Worm (Caenorhabditis elegans) whole organism, mixed stage, embryonic: Measurements from ENCODE around the gene T18D3.1.

Source experiments
- blmp-1 ChIP-seq: fragments of 150-350 bp; optimal IDR thresholded peaks from 2 replicates; lab custom pipeline; 2014; ENCODE audit warnings: missing biosample characterization, missing genetic modification characterization
- ces-1 ChIP-seq: fragments of 150-350 bp; optimal IDR thresholded peaks from 2 replicates; lab custom pipeline; 2014; ENCODE audit warnings: missing biosample characterization, missing genetic modification reagents, missing genetic modification characterization
- elt-3 ChIP-seq: fragments of 150-350 bp; optimal IDR thresholded peaks from 2 replicates; lab custom pipeline; 2014; ENCODE audit warnings: missing biosample characterization, missing genetic modification characterization
- lin-13 ChIP-seq: fragments of 150-350 bp; optimal IDR thresholded peaks from 2 replicates; lab custom pipeline; 2014; ENCODE audit warnings: missing biosample characterization, missing genetic modification characterization
- lsy-2 ChIP-seq: fragments of 150-350 bp; optimal IDR thresholded peaks from 2 replicates; lab custom pipeline; 2014; ENCODE audit warnings: missing biosample characterization, missing genetic modification characterization
- nhr-12 ChIP-seq: fragments of 150-350 bp; optimal IDR thresholded peaks from 2 replicates; lab custom pipeline; 2014; ENCODE audit warnings: missing biosample characterization, missing genetic modification characterization
- nhr-76 ChIP-seq: sonication (generic microtip); optimal IDR thresholded peaks from 2 replicates; lab custom pipeline; 2017; ENCODE audit warnings: missing biosample characterization, missing genetic modification characterization
- ztf-11 ChIP-seq: fragments of 150-350 bp; optimal IDR thresholded peaks from 2 replicates; lab custom pipeline; 2014; ENCODE audit warnings: missing biosample characterization, missing genetic modification characterization

ce11 chrX:12491138-12491537, 36.6 kb downstream of the T18D3.1 start:
- TF ChIP-seq lin-13 (tag; lab: Kevin White, UChicago) (no peak), nhr-12 (tag; lab: Kevin White, UChicago) (no peak), ces-1 (GFP tag; lab: Kevin White, UChicago) (no peak), blmp-1 (tag; lab: Kevin White, UChicago) (no peak), elt-3 (tag; lab: Kevin White, UChicago) (no peak), ztf-11 (tag; lab: Kevin White, UChicago) (no peak), lsy-2 (tag; lab: Kevin White, UChicago) (no peak), nhr-76 (tag; lab: Kevin White, UChicago) (no peak)
